Fruit fly (Drosophila melanogaster) Kc167 (cell line): ENCODE data around the gene CG17560.

Experiments used
- Myc ChIP-seq: fragments of >200 bp; optimal IDR thresholded peaks from 2 replicates; lab custom pipeline; 2017; ENCODE audit warnings: missing external identifiers
- Sin3A ChIP-seq: fragments of >200 bp; optimal IDR thresholded peaks from 2 replicates; lab custom pipeline; 2018; ENCODE audit warnings: missing external identifiers
- h ChIP-seq: fragments of >200 bp; optimal IDR thresholded peaks from 3 replicates; lab custom pipeline; 2018; ENCODE audit warnings: missing external identifiers
- insv ChIP-seq: fragments of >200 bp; optimal IDR thresholded peaks from 3 replicates; lab custom pipeline; 2018; ENCODE audit warnings: missing external identifiers
- psq ChIP-seq: fragments of >200 bp; optimal IDR thresholded peaks from 2 replicates; lab custom pipeline; 2017; ENCODE audit warnings: missing external identifiers
- ttk ChIP-seq: sonication (Bioruptor generic); optimal IDR thresholded peaks from 2 replicates; lab custom pipeline; 2017; ENCODE audit warnings: missing external identifiers

Gene CG17560

DNA sequence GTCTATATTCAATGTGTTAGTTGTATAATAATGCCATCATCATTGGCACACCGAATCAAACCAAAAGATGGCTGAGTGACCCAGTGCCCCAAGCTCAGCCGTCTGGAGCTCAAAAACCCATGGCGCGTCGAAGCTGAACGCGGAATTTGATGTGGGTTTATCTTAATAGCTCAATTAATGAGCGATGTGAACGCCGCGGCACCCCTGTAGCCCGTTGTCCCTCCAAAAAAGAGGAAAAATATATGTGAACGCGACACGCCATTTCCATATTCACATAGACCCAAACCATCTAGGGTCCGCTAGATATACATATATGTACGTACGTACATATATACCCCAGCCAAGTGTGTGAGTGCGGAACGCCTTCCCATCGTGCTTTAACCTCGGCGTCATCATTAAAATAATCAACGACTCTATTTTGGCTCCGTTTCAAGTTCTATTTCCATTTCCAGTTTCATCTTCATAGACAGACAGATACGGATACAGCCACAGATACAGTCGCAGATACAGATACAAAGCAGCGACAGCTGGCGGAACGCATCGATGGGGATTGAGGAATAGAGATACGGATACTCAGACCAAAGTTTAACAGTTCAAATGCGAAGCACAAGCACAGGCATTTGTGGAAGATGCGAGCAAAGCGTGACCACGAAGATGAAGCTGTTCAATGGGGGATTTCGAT lies 46.5 kb downstream of the CG17560 start:
- TF ChIP-seq Sin3A (no peak), ttk (lab: Kevin White, UChicago) (no peak), Myc (lab: Kevin White, UChicago) (no peak), h (lab: Kevin White, UChicago) (no peak), psq (lab: Kevin White, UChicago) (no peak), insv (lab: Kevin White, UChicago) (no peak)
